Fruit fly (Drosophila melanogaster) whole organism: Measurements from ENCODE around the gene BBS5.

Experiments
- CG8478 ChIP-seq: fragments of >200 bp; optimal IDR thresholded peaks from 2 replicates; lab custom pipeline; 2018; ENCODE audit warnings: inconsistent platforms
- Dll ChIP-seq: fragments of >200 bp; optimal IDR thresholded peaks from 2 replicates; lab custom pipeline; 2017
- EcR ChIP-seq, 2 experiments: fragments of >200 bp; optimal IDR thresholded peaks; 2 replicates each; lab custom pipeline; 2017; ENCODE audit warnings: missing biosample characterization in 2 of 2, missing genetic modification characterization in 2 of 2, missing genetic modification reagents in 2 of 2
- pan ChIP-seq: fragments of >200 bp; optimal IDR thresholded peaks from 2 replicates; lab custom pipeline; 2017
- psq ChIP-seq: fragments of >200 bp; optimal IDR thresholded peaks from 2 replicates; lab custom pipeline; 2017
- usp ChIP-seq: fragments of >200 bp; optimal IDR thresholded peaks from 2 replicates; lab custom pipeline; 2017; ENCODE audit warnings: missing biosample characterization, missing genetic modification characterization, mixed read lengths

BBS5 gene

dm6 chr3R:4830413-4830812 is 14.3 kb downstream of the BBS5 start, which contains the start of gene CG14658:
Gene CG14658 (minus strand): TSS chr3R:4830513.
- no peak for TF ChIP-seq usp

DNA sequence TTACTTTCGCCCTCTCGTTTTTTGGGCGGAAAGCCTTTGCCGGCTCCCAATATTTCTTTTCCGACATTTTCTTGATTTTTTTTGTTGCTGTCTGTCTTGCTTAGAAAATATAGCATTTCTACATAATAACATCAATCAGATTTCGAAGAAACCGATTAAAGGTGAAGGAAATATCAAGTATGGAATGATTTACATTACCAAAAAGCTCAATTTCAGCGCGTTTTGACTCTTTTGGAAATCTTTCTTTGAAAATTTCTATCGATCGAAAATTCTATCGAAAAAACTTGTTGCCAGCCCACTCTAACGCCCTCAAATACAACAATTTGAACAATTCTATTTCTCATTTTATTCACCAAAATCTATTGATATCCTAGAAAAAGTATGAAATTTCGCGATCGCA is 15.1 kb downstream of the BBS5 start, which contains the start of gene CG14659:
Gene CG14659 (minus strand): TSS at position 101 of the 400 bp plus-strand sequence.
- no peak for TF ChIP-seq EcR (GFP tag; optimal IDR thresholded peaks at IDR 0.05; lab: Kevin White, UChicago)
- no peak for TF ChIP-seq CG8478
- TF ChIP-seq psq: no peak
- TF ChIP-seq pan: no peak
- no peak for TF ChIP-seq usp
- TF ChIP-seq Dll: no peak

DNA sequence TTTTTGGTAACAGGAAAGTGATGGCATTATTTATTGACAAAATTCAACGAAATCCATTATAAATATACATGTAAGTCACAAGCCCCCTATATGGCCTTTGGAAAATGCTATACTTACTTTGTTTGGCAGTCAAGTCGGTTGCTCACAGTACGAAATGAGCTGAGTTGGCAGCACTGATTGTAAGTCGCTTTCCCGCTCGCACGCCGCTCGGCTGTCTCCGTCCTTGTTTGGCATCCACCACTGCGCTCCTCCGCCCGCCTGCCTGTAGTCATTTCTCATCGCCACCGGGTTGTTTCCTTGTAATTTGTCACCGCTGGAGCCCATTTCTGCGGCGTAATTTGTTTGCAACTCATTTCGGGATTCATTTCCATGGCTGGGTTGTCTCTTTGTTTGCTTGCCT is 17.5 kb downstream of the BBS5 start:
- no peak for TF ChIP-seq pan
- no peak for TF ChIP-seq Dll
- TF ChIP-seq CG8478: no peak
- TF ChIP-seq usp: no peak
- TF ChIP-seq EcR (GFP tag; optimal IDR thresholded peaks at IDR 0.05; lab: Kevin White, UChicago): no peak
- TF ChIP-seq psq: no peak

- TF ChIP-seq CG8478 (peak; percentile 88), Dll (no peak)
Measured at dm6 chr3R:4835315-4835714, 19.2 kb downstream of the BBS5 start.

- TF ChIP-seq usp: no peak
- no peak for TF ChIP-seq psq
- no peak for TF ChIP-seq pan
- no peak for TF ChIP-seq Dll
- TF ChIP-seq EcR (GFP tag; optimal IDR thresholded peaks at IDR 0.05; lab: Kevin White, UChicago): no peak
- TF ChIP-seq CG8478: no peak
Measured at dm6 chr3R:4840757-4841156, 24.6 kb downstream of the BBS5 start.

DNA sequence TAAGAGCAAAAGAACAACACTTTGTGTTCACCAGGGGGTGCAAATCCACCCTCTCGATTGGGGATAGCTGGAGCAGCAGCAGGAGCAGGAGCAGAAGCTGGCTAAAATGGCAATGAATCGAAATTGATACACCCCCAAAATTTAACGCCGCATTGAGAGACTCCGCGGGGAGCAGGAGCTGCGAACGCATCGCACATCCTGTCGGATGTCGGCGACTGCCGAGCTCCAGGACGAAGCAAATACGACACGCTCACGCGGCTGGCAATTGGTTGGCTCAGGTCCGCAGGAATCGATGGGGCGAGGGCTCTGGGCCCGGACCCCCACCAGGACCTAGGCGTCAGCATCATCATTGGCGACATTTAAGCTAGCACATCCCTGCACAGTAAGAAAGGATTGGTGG is 26.8 kb downstream of the BBS5 start:
- TF ChIP-seq CG8478: no peak
- TF ChIP-seq usp: no peak
- no peak for TF ChIP-seq psq
- TF ChIP-seq EcR (GFP tag; optimal IDR thresholded peaks at IDR 0.05; lab: Kevin White, UChicago): no peak
- no peak for TF ChIP-seq pan
- peak; percentile 5 for TF ChIP-seq Dll

- TF ChIP-seq Dll (no peak), usp (no peak), pan (no peak), psq (no peak), EcR (GFP tag; optimal IDR thresholded peaks at IDR 0.05; lab: Kevin White, UChicago) (no peak), CG8478 (no peak)
Measured at dm6 chr3R:4845353-4845752, 29.2 kb downstream of the BBS5 start.

- no peak for TF ChIP-seq CG8478
- TF ChIP-seq usp: no peak
- TF ChIP-seq Dll: no peak
- TF ChIP-seq EcR (GFP tag; optimal IDR thresholded peaks at IDR 0.05; lab: Kevin White, UChicago): no peak
- TF ChIP-seq pan: no peak
- TF ChIP-seq psq: no peak
Measured at dm6 chr3R:4846194-4846593, 30.1 kb downstream of the BBS5 start.

DNA sequence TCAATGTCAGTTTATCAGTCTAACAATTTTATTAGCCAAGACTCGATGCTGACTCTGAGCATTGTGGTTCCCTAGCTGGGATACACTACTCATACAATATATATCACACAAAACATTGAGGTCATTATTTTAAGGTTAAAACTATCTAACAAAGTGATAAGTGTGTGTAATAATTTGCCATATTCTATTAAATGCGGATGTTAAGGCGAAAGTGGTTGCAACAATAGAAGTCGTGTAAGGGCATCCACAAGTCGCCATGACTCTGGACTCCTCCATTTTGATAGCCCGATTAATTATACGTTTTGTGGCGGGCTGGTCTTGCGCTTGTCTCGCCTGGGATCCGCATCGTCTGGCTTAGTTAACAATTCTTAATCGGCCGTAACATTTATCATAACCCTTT is 30.7 kb downstream of the BBS5 start:
- TF ChIP-seq Dll (no peak), psq (no peak), usp (no peak), EcR (GFP tag; optimal IDR thresholded peaks at IDR 0.05; lab: Kevin White, UChicago) (no peak), pan (no peak), CG8478 (no peak)

DNA sequence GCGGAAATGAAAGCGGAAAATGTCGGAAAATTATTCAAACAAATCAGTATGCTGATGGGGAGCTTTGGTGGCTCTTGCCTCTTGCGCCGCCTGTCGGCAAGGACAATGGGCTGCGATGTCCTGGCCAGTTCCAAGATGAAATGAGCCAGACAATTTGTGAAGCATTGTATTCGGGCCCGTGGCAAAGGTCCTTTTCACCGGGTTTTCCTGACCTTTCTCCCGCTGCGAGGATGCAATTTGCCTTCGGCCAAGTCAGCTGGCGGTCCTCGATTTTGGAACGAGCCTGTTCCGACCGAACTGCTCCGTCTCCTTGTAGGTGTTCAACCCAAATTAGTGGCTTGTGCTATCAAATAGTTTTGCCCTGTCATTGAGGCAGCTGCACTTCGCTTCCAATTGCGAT is 31.3 kb downstream of the BBS5 start:
- TF ChIP-seq EcR (GFP tag; optimal IDR thresholded peaks at IDR 0.05; lab: Kevin White, UChicago) (no peak), Dll (no peak), CG8478 (no peak), pan (no peak), psq (no peak), usp (no peak)

DNA sequence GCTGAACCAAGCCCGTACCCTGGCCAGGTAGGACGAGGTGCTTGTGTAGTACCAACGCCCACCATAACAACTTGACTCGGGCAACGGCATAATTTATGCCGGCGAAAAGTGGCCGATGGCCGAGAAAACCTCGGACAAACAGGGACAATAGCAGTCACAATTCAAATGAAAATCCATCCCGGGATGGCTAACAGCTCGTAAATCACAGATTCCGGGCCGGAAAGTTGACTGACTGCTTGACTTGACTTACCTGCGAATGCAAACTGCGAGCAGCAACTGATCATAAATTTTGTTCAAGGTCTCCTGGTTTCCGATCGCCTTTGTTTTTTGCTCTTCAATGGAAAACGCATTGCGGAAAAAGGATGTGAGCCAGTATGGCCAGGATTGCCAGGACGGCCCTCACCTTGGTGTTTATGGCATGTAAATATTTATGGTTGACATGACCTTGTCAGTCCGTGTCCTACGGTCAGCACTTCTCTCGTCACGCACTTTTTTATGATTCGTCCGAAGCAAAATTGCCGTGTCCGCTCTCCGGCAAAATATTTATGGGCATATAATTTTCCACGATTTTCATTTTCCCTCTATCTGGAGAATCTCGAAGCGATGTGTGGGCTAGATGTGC is 33.0 kb downstream of the BBS5 start:
- no peak for TF ChIP-seq usp
- TF ChIP-seq CG8478: no peak
- no peak for TF ChIP-seq EcR (GFP tag; optimal IDR thresholded peaks at IDR 0.05; lab: Kevin White, UChicago)
- no peak for TF ChIP-seq Dll
- no peak for TF ChIP-seq psq
- no peak for TF ChIP-seq pan

DNA sequence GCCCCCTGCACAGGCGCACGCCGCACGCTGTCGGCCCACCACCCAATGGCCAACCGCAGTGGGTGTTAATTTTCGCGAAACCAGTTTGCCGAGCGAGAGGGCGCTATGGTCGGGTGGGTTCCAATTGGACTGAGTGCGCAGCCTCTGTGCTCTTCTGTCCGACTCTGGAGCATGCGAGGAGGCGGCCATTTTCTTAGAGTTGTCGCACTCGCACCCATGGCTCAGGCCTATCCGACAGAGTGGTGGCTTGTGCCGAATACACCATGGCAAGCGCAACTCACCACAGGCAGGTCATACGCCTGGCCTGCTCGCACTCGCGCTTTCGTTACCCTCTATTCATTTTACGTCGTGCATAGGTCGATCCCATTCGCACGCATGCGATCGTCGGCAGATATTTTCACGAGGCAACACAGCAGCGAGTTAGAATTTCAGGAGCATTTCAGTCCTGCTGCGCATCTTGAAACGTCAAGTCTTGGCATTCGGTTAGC is 36.3 kb downstream of the BBS5 start, which contains the start of gene opa:
Gene opa (plus strand): TSS at position 441 of the 488 bp plus-strand sequence.
- TF ChIP-seq Dll: peak; percentile 65
- peak; percentile 99 for TF ChIP-seq CG8478
- TF ChIP-seq EcR (GFP tag; optimal IDR thresholded peaks at IDR 0.05; lab: Kevin White, UChicago): no peak

- no peak for TF ChIP-seq usp
- no peak for TF ChIP-seq psq
- TF ChIP-seq Dll: no peak
- TF ChIP-seq EcR (GFP tag; optimal IDR thresholded peaks at IDR 0.05; lab: Kevin White, UChicago): no peak
- TF ChIP-seq CG8478: no peak
- no peak for TF ChIP-seq pan
Measured at dm6 chr3R:4853504-4853903, 37.4 kb downstream of the BBS5 start.

DNA sequence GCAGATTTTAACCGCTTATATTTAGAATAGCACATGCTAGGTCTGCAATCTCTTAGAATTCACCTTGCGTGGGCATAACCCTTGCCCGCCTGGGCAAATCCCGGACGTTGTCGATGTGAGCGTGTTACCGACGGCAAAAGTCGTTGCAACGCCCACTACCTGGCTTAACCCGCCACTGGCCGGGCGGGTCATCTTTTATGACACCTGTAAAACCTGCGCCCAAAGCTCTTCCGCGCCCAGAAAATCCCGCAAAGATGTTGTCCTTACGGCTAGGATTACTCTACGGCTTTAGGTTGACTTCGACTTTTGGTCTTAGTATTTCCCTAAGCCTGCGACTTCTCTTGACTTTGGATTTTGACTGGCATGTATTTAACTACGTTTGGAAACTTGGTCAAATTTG is 38.1 kb downstream of the BBS5 start:
- no peak for TF ChIP-seq Dll
- no peak for TF ChIP-seq psq
- no peak for TF ChIP-seq pan

dm6 chr3R:4855711-4856110 is 39.6 kb downstream of the BBS5 start:
- no peak for TF ChIP-seq EcR (GFP tag; optimal IDR thresholded peaks at IDR 0.05; lab: Kevin White, UChicago)
- no peak for TF ChIP-seq pan
- TF ChIP-seq Dll: no peak
- TF ChIP-seq CG8478: no peak
- TF ChIP-seq psq: no peak
- no peak for TF ChIP-seq usp
